Worm (Caenorhabditis elegans): ENCODE data around the gene ife-4.

DNA sequence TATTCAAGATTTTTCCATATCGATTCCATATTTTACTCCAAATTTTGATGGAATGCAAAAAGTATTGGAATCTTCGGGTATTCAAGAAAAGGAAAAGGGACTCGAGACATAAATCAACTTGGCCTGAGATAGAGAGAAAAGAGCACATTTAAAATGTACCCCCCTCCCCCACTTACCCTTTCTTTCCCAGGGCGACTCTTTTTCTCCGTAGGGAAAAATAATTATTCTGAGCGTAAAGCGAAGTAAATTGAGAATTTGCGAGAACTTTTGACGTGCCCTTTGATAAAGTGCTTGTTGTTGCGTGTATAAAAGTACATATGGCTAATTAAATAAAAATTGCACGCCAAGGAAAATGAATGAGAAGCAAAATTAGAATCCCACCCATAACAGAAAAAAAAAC lies 43.3 kb upstream of the ife-4 start:
- TF ChIP-seq T07F8.4 (tag; optimal IDR thresholded peaks at IDR 0.05), result no peak
- no peak for TF ChIP-seq unc-62 (GFP tag; optimal IDR thresholded peaks at IDR 0.05)
- no peak for TF ChIP-seq sea-2 (GFP tag; IDR thresholded peaks at IDR 0.05)
- TF ChIP-seq mel-28 (tag; optimal IDR thresholded peaks at IDR 0.05; ENCODE audit: borderline replicate concordance), result no peak
- TF ChIP-seq B0261.1 (tag; optimal IDR thresholded peaks at IDR 0.05), result no peak
- no peak for TF ChIP-seq ztf-6 (GFP tag; IDR thresholded peaks at IDR 0.05)
- no peak for TF ChIP-seq sptf-2 (GFP tag; optimal IDR thresholded peaks at IDR 0.05)
- TF ChIP-seq hlh-26 (GFP tag; conservative IDR thresholded peaks at IDR 0.05), result no peak
- TF ChIP-seq nhr-120 (GFP tag; IDR thresholded peaks at IDR 0.05), result no peak
- TF ChIP-seq snpc-4 (GFP tag; optimal IDR thresholded peaks at IDR 0.05), result no peak
- no peak for TF ChIP-seq snpc-4 (tag; optimal IDR thresholded peaks at IDR 0.05)
- no peak for TF ChIP-seq lag-1 (GFP tag; IDR thresholded peaks at IDR 0.05)
